Fruit fly (Drosophila melanogaster): ENCODE data around the gene CG42464.

DNA sequence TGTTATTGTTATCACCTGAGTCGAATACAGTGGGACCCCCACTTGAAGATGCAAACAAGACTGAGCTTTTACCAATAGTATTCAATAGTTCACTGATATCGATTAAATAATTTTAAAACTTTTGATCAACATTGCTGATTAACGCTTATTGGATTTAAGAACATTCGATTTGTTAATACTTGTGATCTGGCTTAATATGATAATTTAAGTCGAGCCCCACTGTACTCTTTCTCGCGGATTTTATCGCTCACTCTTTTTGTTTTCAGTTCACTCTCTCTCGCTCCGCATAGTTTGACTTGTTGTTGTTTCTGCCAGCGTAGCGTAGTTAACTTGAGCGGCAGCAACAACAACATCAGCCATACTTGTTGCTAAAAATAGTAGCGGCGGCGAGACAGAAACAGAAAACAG, 43.6 kb upstream of the CG42464 start:
- no peak for TF ChIP-seq CG8478 (optimal IDR thresholded peaks at IDR 0.05)
- TF ChIP-seq CTCF (optimal IDR thresholded peaks at IDR 0.05): no peak
